Worm (Caenorhabditis elegans) whole organism, L1 larva: Measurements from ENCODE around the gene pas-2.

Experiments
- C04F5.9 ChIP-seq: sonication (generic microtip); optimal IDR thresholded peaks from 2 replicates; lab custom pipeline; 2016; ENCODE audit warnings: missing genetic modification characterization, missing compliant biosample characterization
- C34B4.2 ChIP-seq: sonication (generic microtip); optimal IDR thresholded peaks from 2 replicates; lab custom pipeline; 2017; ENCODE audit warnings: mild to moderate bottlenecking, missing genetic modification characterization, missing compliant biosample characterization
- F16B12.6 ChIP-seq: fragments of 150-350 bp; optimal IDR thresholded peaks from 2 replicates; lab custom pipeline; 2014; ENCODE audit warnings: missing biosample characterization, missing genetic modification characterization
- Y116A8C.19 ChIP-seq: sonication (generic microtip); optimal IDR thresholded peaks from 2 replicates; lab custom pipeline; 2016; ENCODE audit warnings: missing compliant biosample characterization, missing genetic modification characterization, borderline replicate concordance
- aha-1 ChIP-seq: fragments of 150-350 bp; optimal IDR thresholded peaks from 2 replicates; lab custom pipeline; 2014; ENCODE audit warnings: missing biosample characterization, missing genetic modification characterization
- alr-1 ChIP-seq: fragments of 200-800 bp; sonication (Bioruptor generic); optimal IDR thresholded peaks from 2 replicates; lab custom pipeline; 2018; ENCODE audit warnings: borderline replicate concordance, mild to moderate bottlenecking, missing genetic modification characterization, missing compliant biosample characterization
- aly-2 ChIP-seq: fragments of 150-350 bp; optimal IDR thresholded peaks from 2 replicates; lab custom pipeline; 2014; ENCODE audit warnings: missing biosample characterization, missing genetic modification characterization
- ama-1 ChIP-seq: fragments of 150-350 bp; optimal IDR thresholded peaks from 2 replicates; lab custom pipeline; 2014
- blmp-1 ChIP-seq: fragments of 150-350 bp; optimal IDR thresholded peaks from 2 replicates; lab custom pipeline; 2014; ENCODE audit warnings: missing biosample characterization, missing genetic modification characterization
- ceh-63 ChIP-seq: fragments of 200-800 bp; sonication (Bioruptor generic); optimal IDR thresholded peaks from 2 replicates; lab custom pipeline; 2018; ENCODE audit warnings: mild to moderate bottlenecking, missing genetic modification characterization, missing compliant biosample characterization
- ceh-8 ChIP-seq: fragments of 200-800 bp; sonication (Bioruptor generic); optimal IDR thresholded peaks from 2 replicates; lab custom pipeline; 2018; ENCODE audit warnings: mild to moderate bottlenecking, missing genetic modification characterization, moderate library complexity, missing compliant biosample characterization
- ceh-82 ChIP-seq, 3 experiments: fragments of 150-350 bp in 1 of 3; sonication (generic microtip) in 2 of 3; optimal IDR thresholded peaks; 2 replicates each; lab custom pipeline; 2014 to 2017; ENCODE audit warnings: missing biosample characterization in 3 of 3, missing genetic modification characterization in 3 of 3
- ceh-90 ChIP-seq: sonication (generic microtip); optimal IDR thresholded peaks from 2 replicates; lab custom pipeline; 2016; ENCODE audit warnings: missing genetic modification characterization, missing compliant biosample characterization
- ces-1 ChIP-seq: fragments of 150-350 bp; optimal IDR thresholded peaks from 2 replicates; lab custom pipeline; 2014; ENCODE audit warnings: missing biosample characterization, missing genetic modification reagents, missing genetic modification characterization
- dpl-1 ChIP-seq, 3 experiments: fragments of 150-350 bp in 2 of 3; sonication (generic microtip) in 1 of 3; optimal IDR thresholded peaks; 2 replicates each; lab custom pipeline; 2014 to 2017; ENCODE audit warnings: missing biosample characterization in 3 of 3, missing genetic modification characterization in 3 of 3, missing genetic modification reagents in 3 of 3
- dsc-1 ChIP-seq: sonication (generic microtip); optimal IDR thresholded peaks from 2 replicates; lab custom pipeline; 2016; ENCODE audit warnings: mild to moderate bottlenecking, missing genetic modification characterization, missing compliant biosample characterization
- efl-1 ChIP-seq, 4 experiments: fragments of 150-350 bp; optimal IDR thresholded peaks in 3 of 4; peaks in 1 of 4; 1 replicate in 1 of 4; 2 replicates in 3 of 4; lab custom pipeline; 2014; ENCODE audit warnings: missing biosample characterization in 2 of 4, missing genetic modification characterization in 2 of 4, missing genetic modification reagents in 2 of 4
- egl-13 ChIP-seq: sonication (generic microtip); optimal IDR thresholded peaks from 2 replicates; lab custom pipeline; 2016; ENCODE audit warnings: missing genotype, missing genetic modification reagents, missing genetic modification characterization, missing compliant biosample characterization
- egl-27 ChIP-seq, 2 experiments: fragments of 150-350 bp in 1 of 2; sonication (generic microtip); optimal IDR thresholded peaks; 3 replicates each; lab custom pipeline; 2017 to 2018; ENCODE audit warnings: missing biosample characterization in 2 of 2, missing genetic modification characterization in 2 of 2, missing genetic modification reagents in 2 of 2
- elt-3 ChIP-seq, 6 experiments: fragments of 150-350 bp in 1 of 6; sonication (generic microtip); optimal IDR thresholded peaks; 2 replicates each; lab custom pipeline; 2017 to 2018; ENCODE audit warnings: missing biosample characterization in 6 of 6, missing genetic modification characterization in 6 of 6, inconsistent platforms in 1 of 6
- fkh-8 ChIP-seq: sonication (generic microtip); optimal IDR thresholded peaks from 2 replicates; lab custom pipeline; 2016; ENCODE audit warnings: mild to moderate bottlenecking, missing genetic modification characterization, missing compliant biosample characterization
- fos-1 ChIP-seq: fragments of 150-350 bp; optimal IDR thresholded peaks from 2 replicates; lab custom pipeline; 2014; ENCODE audit warnings: missing biosample characterization, missing genetic modification characterization
- hpl-2 ChIP-seq: fragments of 150-350 bp; optimal IDR thresholded peaks from 2 replicates; lab custom pipeline; 2014; ENCODE audit warnings: missing biosample characterization, missing genetic modification reagents, missing genetic modification characterization
- jun-1 ChIP-seq: fragments of 150-350 bp; optimal IDR thresholded peaks from 2 replicates; lab custom pipeline; 2014; ENCODE audit warnings: missing biosample characterization, missing genetic modification reagents, missing genetic modification characterization
- lin-14 ChIP-seq: fragments of 200-800 bp; sonication (Bioruptor generic); optimal IDR thresholded peaks from 2 replicates; lab custom pipeline; 2018; ENCODE audit warnings: mild to moderate bottlenecking, missing genetic modification characterization, moderate library complexity, missing compliant biosample characterization
- lin-15B ChIP-seq: fragments of 150-350 bp; sonication (generic microtip); optimal IDR thresholded peaks from 3 replicates; lab custom pipeline; 2014; ENCODE audit warnings: missing biosample characterization, missing genetic modification characterization
- lin-35 ChIP-seq, 2 experiments: fragments of 150-350 bp; optimal IDR thresholded peaks; 2 replicates each; lab custom pipeline; 2014; ENCODE audit warnings: missing biosample characterization in 2 of 2, missing genetic modification characterization in 2 of 2, missing genetic modification reagents in 2 of 2
- lin-39 ChIP-seq: fragments of 150-350 bp; optimal IDR thresholded peaks from 2 replicates; lab custom pipeline; 2014; ENCODE audit warnings: missing biosample characterization, missing genetic modification reagents, missing genetic modification characterization
- lir-3 ChIP-seq: sonication (generic microtip); optimal IDR thresholded peaks from 2 replicates; lab custom pipeline; 2016; ENCODE audit warnings: mild to moderate bottlenecking, missing genetic modification characterization, moderate library complexity, missing compliant biosample characterization; ENCODE audit not compliant: poor library complexity
- lsy-2 ChIP-seq, 2 experiments: fragments of 150-350 bp; optimal IDR thresholded peaks; 2 replicates each; lab custom pipeline; 2014; ENCODE audit warnings: missing biosample characterization in 2 of 2, missing genetic modification characterization in 2 of 2
- mab-9 ChIP-seq: fragments of 200-800 bp; sonication (Bioruptor generic); IDR thresholded peaks from 2 replicates; pipeline ENCODE4 v1.3.6; 2022; ENCODE audit warnings: missing genetic modification reagents, missing genetic modification characterization, missing compliant biosample characterization
- mef-2 ChIP-seq: fragments of 150-350 bp; optimal IDR thresholded peaks from 2 replicates; lab custom pipeline; 2014; ENCODE audit warnings: missing biosample characterization, missing genetic modification characterization
- mep-1 ChIP-seq: fragments of 150-350 bp; optimal IDR thresholded peaks from 2 replicates; lab custom pipeline; 2014; ENCODE audit warnings: missing biosample characterization, missing genetic modification characterization
- nhr-12 ChIP-seq: sonication (generic microtip); optimal IDR thresholded peaks from 2 replicates; lab custom pipeline; 2017; ENCODE audit warnings: missing biosample characterization, missing genetic modification characterization
- nhr-20 ChIP-seq: sonication (generic microtip); optimal IDR thresholded peaks from 2 replicates; lab custom pipeline; 2016; ENCODE audit warnings: mild to moderate bottlenecking, missing genetic modification characterization, missing compliant biosample characterization
- nhr-28 ChIP-seq: fragments of 150-350 bp; optimal IDR thresholded peaks from 2 replicates; lab custom pipeline; 2014; ENCODE audit warnings: missing biosample characterization, missing genetic modification characterization
- nhr-71 ChIP-seq: sonication (generic microtip); optimal IDR thresholded peaks from 2 replicates; lab custom pipeline; 2016; ENCODE audit warnings: mild to moderate bottlenecking, missing genetic modification characterization, moderate library complexity, missing compliant biosample characterization
- nhr-76 ChIP-seq: sonication (generic microtip); optimal IDR thresholded peaks from 2 replicates; lab custom pipeline; 2017; ENCODE audit warnings: missing biosample characterization, missing genetic modification characterization
- nhr-77 ChIP-seq: fragments of 150-350 bp; optimal IDR thresholded peaks from 2 replicates; lab custom pipeline; 2014; ENCODE audit warnings: missing biosample characterization, missing genetic modification characterization
- pag-3 ChIP-seq: sonication (generic microtip); optimal IDR thresholded peaks from 2 replicates; lab custom pipeline; 2017; ENCODE audit warnings: missing genetic modification characterization, mild to moderate bottlenecking, missing compliant biosample characterization, antibody characterized with exemption, borderline replicate concordance; ENCODE audit not compliant: insufficient read depth
- pax-3 ChIP-seq: fragments of 200-800 bp; sonication (Bioruptor generic); optimal IDR thresholded peaks from 2 replicates; lab custom pipeline; 2018; ENCODE audit warnings: mild to moderate bottlenecking, missing genetic modification characterization, moderate library complexity, missing compliant biosample characterization
- pqm-1 ChIP-seq: sonication (generic microtip); optimal IDR thresholded peaks from 3 replicates; lab custom pipeline; 2017; ENCODE audit warnings: missing biosample characterization, missing genetic modification characterization
- rnt-1 ChIP-seq: sonication (generic microtip); optimal IDR thresholded peaks from 2 replicates; lab custom pipeline; 2016; ENCODE audit warnings: mild to moderate bottlenecking, missing genetic modification characterization, moderate library complexity, missing compliant biosample characterization
- snpc-4 ChIP-seq: fragments of 150-350 bp; optimal IDR thresholded peaks from 2 replicates; lab custom pipeline; 2014; ENCODE audit warnings: missing biosample characterization, missing genetic modification characterization
- sox-4 ChIP-seq: sonication (generic microtip); optimal IDR thresholded peaks from 2 replicates; lab custom pipeline; 2016; ENCODE audit warnings: missing genetic modification characterization, missing compliant biosample characterization
- sptf-1 ChIP-seq: fragments of 150-350 bp; optimal IDR thresholded peaks from 2 replicates; lab custom pipeline; 2014; ENCODE audit warnings: missing biosample characterization, missing genetic modification characterization
- tbx-2 ChIP-seq: sonication (generic microtip); optimal IDR thresholded peaks from 2 replicates; lab custom pipeline; 2016; ENCODE audit warnings: missing genetic modification characterization, missing compliant biosample characterization
- unc-130 ChIP-seq: fragments of 150-350 bp; optimal IDR thresholded peaks from 2 replicates; lab custom pipeline; 2017; ENCODE audit warnings: missing biosample characterization, missing genetic modification characterization, inconsistent platforms
- unc-62 ChIP-seq: fragments of 150-350 bp; optimal IDR thresholded peaks from 2 replicates; lab custom pipeline; 2014; ENCODE audit warnings: missing biosample characterization, missing genetic modification reagents, missing genetic modification characterization
- ztf-11 ChIP-seq, 2 experiments: sonication (generic microtip); optimal IDR thresholded peaks; 2 replicates each; lab custom pipeline; 2016 to 2017; ENCODE audit warnings: missing genetic modification characterization in 2 of 2, missing biosample characterization in 1 of 2, missing compliant biosample characterization in 1 of 2
- ztf-4 ChIP-seq: fragments of 150-350 bp; optimal IDR thresholded peaks from 2 replicates; lab custom pipeline; 2014; ENCODE audit warnings: missing biosample characterization, missing genetic modification characterization

Gene pas-2

ce11 chrV:10813425-10814156 is 43.4 kb downstream of the pas-2 start, which contains the start of the genes C29A12.1 and lig-1:
C29A12.1 (minus strand) TSS chrV:10813487.
lig-1 (plus strand) TSS chrV:10814106.
- TF ChIP-seq nhr-77 (tag; lab: Kevin White, UChicago) (no peak), jun-1 (no peak), nhr-71 (tag; lab: Kevin White, UChicago) (peak; percentile 22), pag-3 (tag; lab: Kevin White, UChicago) (no peak), ceh-82 (tag; optimal IDR thresholded peaks at IDR 0.05; lab: Kevin White, UChicago) (no peak), mab-9 (GFP tag; lab: Robert Waterston, UW) (no peak), nhr-76 (no peak), tbx-2 (tag; lab: Kevin White, UChicago) (no peak), aha-1 (tag; lab: Kevin White, UChicago) (no peak), sptf-1 (no peak), nhr-12 (tag; lab: Kevin White, UChicago) (no peak), pqm-1 (tag; lab: Kevin White, UChicago) (no peak), ama-1 (lab: Kevin White, UChicago) (no peak), unc-130 (tag; lab: Kevin White, UChicago) (peak; percentile 19), blmp-1 (tag; lab: Kevin White, UChicago) (peak; percentile 57), nhr-20 (tag; lab: Kevin White, UChicago) (peak; percentile 3), aly-2 (tag; lab: Kevin White, UChicago) (no peak), nhr-28 (tag; lab: Kevin White, UChicago) (no peak), dsc-1 (no peak), elt-3 (tag; optimal IDR thresholded peaks at IDR 0.05; lab: Kevin White, UChicago) (peak in 1 of 6 experiments; percentile 22), egl-27 (tag; optimal IDR thresholded peaks at IDR 0.05; lab: Kevin White, UChicago) (no peak), hpl-2 (GFP tag; lab: Kevin White, UChicago) (no peak), ztf-4 (tag; lab: Kevin White, UChicago) (no peak), ceh-8 (GFP tag; lab: Kevin White, UChicago) (no peak), C34B4.2 (tag; lab: Kevin White, UChicago) (no peak), lir-3 (tag; lab: Kevin White, UChicago) (no peak), lin-35 (GFP tag; optimal IDR thresholded peaks at IDR 0.05; lab: Kevin White, UChicago) (peak; percentile 45 to 88), C04F5.9 (tag; lab: Kevin White, UChicago) (no peak), alr-1 (tag; lab: Kevin White, UChicago) (no peak), F16B12.6 (tag; lab: Kevin White, UChicago) (no peak), ces-1 (no peak), ceh-90 (tag; lab: Kevin White, UChicago) (no peak), unc-62 (no peak), efl-1 (optimal IDR thresholded peaks at IDR 0.05; lab: Kevin White, UChicago) (peak; percentile 26 to 73), efl-1 (GFP tag; optimal IDR thresholded peaks at IDR 0.05 in 1 of 2; lab: Kevin White, UChicago) (peak; percentile 79 to 97), fos-1 (no peak), fkh-8 (no peak), lsy-2 (tag; optimal IDR thresholded peaks at IDR 0.05; lab: Kevin White, UChicago) (peak in 1 of 2 experiments; percentile 53), mef-2 (tag; lab: Kevin White, UChicago) (no peak), rnt-1 (tag; lab: Kevin White, UChicago) (no peak), ztf-11 (tag; optimal IDR thresholded peaks at IDR 0.05; lab: Kevin White, UChicago) (no peak), Y116A8C.19 (no peak), lin-14 (GFP tag; lab: Kevin White, UChicago) (peak; percentile 46), egl-13 (tag; lab: Kevin White, UChicago) (no peak), snpc-4 (tag; lab: Kevin White, UChicago) (no peak), mep-1 (no peak), dpl-1 (GFP tag; optimal IDR thresholded peaks at IDR 0.05; lab: Kevin White, UChicago) (peak; percentile 56 to 78 (median 73)), ceh-63 (GFP tag; lab: Kevin White, UChicago) (no peak), lin-39 (no peak), pax-3 (no peak), lin-15B (tag; lab: Kevin White, UChicago) (peak; percentile 42), sox-4 (tag; lab: Kevin White, UChicago) (no peak)
